Worm (Caenorhabditis elegans): ENCODE results near the gene B0228.7.

- TF ChIP-seq ceh-82 (tag; optimal IDR thresholded peaks at IDR 0.05) = no peak
- TF ChIP-seq lin-39 (tag; optimal IDR thresholded peaks at IDR 0.05) = no peak
- TF ChIP-seq nfya-1 (tag; optimal IDR thresholded peaks at IDR 0.05; ENCODE audit: insufficient read depth) = no peak
- TF ChIP-seq nhr-12 (tag; optimal IDR thresholded peaks at IDR 0.05) = no peak
- TF ChIP-seq pha-4 (tag; optimal IDR thresholded peaks at IDR 0.05) = no peak
- no peak for TF ChIP-seq nhr-76 (tag; optimal IDR thresholded peaks at IDR 0.05)
- no peak for TF ChIP-seq elt-1 (tag; optimal IDR thresholded peaks at IDR 0.05)
- TF ChIP-seq nhr-67 (tag; optimal IDR thresholded peaks at IDR 0.05) = no peak
- no peak for TF ChIP-seq nhr-77 (tag; optimal IDR thresholded peaks at IDR 0.05)
- no peak for TF ChIP-seq ama-1 (optimal IDR thresholded peaks at IDR 0.05)
- no peak for TF ChIP-seq pqm-1 (tag; optimal IDR thresholded peaks at IDR 0.05)
- TF ChIP-seq zag-1 (tag; optimal IDR thresholded peaks at IDR 0.05) = no peak
- TF ChIP-seq nhr-237 (tag; optimal IDR thresholded peaks at IDR 0.05) = no peak
- TF ChIP-seq unc-62 (GFP tag; optimal IDR thresholded peaks at IDR 0.05) = no peak
Observed at ce11 chrII:7795299-7795698, 36.5 kb upstream of the B0228.7 start.
